Fruit fly (Drosophila melanogaster) whole organism, prepupa: ENCODE measurements around the gene Cyp4d21.
A peak's percentile ranks its signal among the peaks of the same experiment; 100 is the strongest.

ENCODE experiments used
- Blimp-1 ChIP-seq: fragments of 200-800 bp; sonication (Bioruptor generic); optimal IDR thresholded peaks from 3 replicates; lab custom pipeline; 2017; ENCODE audit warnings: missing biosample characterization, missing genetic modification characterization, mild to moderate bottlenecking, moderate library complexity, missing genetic modification reagents
- CG10669 ChIP-seq: fragments of 200-800 bp; sonication (Bioruptor generic); optimal IDR thresholded peaks from 3 replicates; lab custom pipeline; 2018; ENCODE audit warnings: missing biosample characterization, mild to moderate bottlenecking, missing genetic modification characterization, moderate library complexity
- CG11294 ChIP-seq: fragments of 200-800 bp; sonication (Bioruptor generic); IDR thresholded peaks from 2 replicates; pipeline ENCODE4 v1.3.6; 2022; ENCODE audit warnings: missing biosample characterization, missing genetic modification characterization
- CG15336 ChIP-seq: fragments of 200-800 bp; sonication (Bioruptor generic); IDR thresholded peaks from 2 replicates; pipeline ENCODE4 v1.3.6; 2022; ENCODE audit warnings: missing biosample characterization, missing genetic modification characterization
- CG1621 ChIP-seq: fragments of 200-800 bp; sonication (Bioruptor generic); optimal IDR thresholded peaks from 3 replicates; lab custom pipeline; 2018; ENCODE audit warnings: missing biosample characterization, mild to moderate bottlenecking, missing genetic modification characterization
- CG3032 ChIP-seq: fragments of 200-800 bp; optimal IDR thresholded peaks from 2 replicates; lab custom pipeline; 2019; ENCODE audit warnings: missing biosample characterization, mild to moderate bottlenecking, missing genetic modification characterization, moderate library complexity
- CG31627 ChIP-seq: fragments of 200-800 bp; sonication (Bioruptor generic); optimal IDR thresholded peaks from 3 replicates; lab custom pipeline; 2016; ENCODE audit warnings: missing biosample characterization, missing genetic modification characterization
- CG32006 ChIP-seq: fragments of 200-800 bp; sonication (Bioruptor generic); optimal IDR thresholded peaks from 3 replicates; lab custom pipeline; 2017; ENCODE audit warnings: missing biosample characterization, mild to moderate bottlenecking, missing genetic modification characterization
- CG34406 ChIP-seq: fragments of 200-800 bp; sonication (Bioruptor generic); optimal IDR thresholded peaks from 3 replicates; lab custom pipeline; 2016; ENCODE audit warnings: missing biosample characterization, missing genetic modification characterization
- CG3919 ChIP-seq: fragments of 200-800 bp; sonication (Bioruptor generic); optimal IDR thresholded peaks from 3 replicates; lab custom pipeline; 2016; ENCODE audit warnings: missing biosample characterization, missing genetic modification characterization
- CG4318 ChIP-seq: fragments of 200-800 bp; sonication (Bioruptor generic); optimal IDR thresholded peaks from 3 replicates; lab custom pipeline; 2017; ENCODE audit warnings: missing biosample characterization, mild to moderate bottlenecking, missing genetic modification characterization
- CG6163 ChIP-seq: fragments of 200-800 bp; sonication (Bioruptor generic); IDR thresholded peaks from 3 replicates; pipeline ENCODE4 v1.3.6; 2022; ENCODE audit warnings: missing biosample characterization, missing genetic modification characterization
- CG6276 ChIP-seq: fragments of 200-800 bp; sonication (Bioruptor generic); optimal IDR thresholded peaks from 2 replicates; lab custom pipeline; 2017; ENCODE audit warnings: missing biosample characterization, mild to moderate bottlenecking, missing genetic modification characterization
- CG6792 ChIP-seq: fragments of 200-800 bp; sonication (Bioruptor generic); optimal IDR thresholded peaks from 3 replicates; lab custom pipeline; 2016; ENCODE audit warnings: missing biosample characterization, missing genetic modification characterization
- CG6808 ChIP-seq: fragments of 200-800 bp; sonication (Bioruptor generic); optimal IDR thresholded peaks from 3 replicates; lab custom pipeline; 2017; ENCODE audit warnings: missing biosample characterization, missing genetic modification characterization, mild to moderate bottlenecking, moderate library complexity, missing genetic modification reagents
- CG6854 ChIP-seq: fragments of 200-800 bp; sonication (Bioruptor generic); optimal IDR thresholded peaks from 2 replicates; lab custom pipeline; 2017; ENCODE audit warnings: missing biosample characterization, mild to moderate bottlenecking, missing genetic modification characterization
- CG8119 ChIP-seq: fragments of 200-800 bp; sonication (Bioruptor generic); IDR thresholded peaks from 3 replicates; pipeline ENCODE4 v1.3.6; 2022; ENCODE audit warnings: missing biosample characterization, missing genetic modification characterization
- CG8319 ChIP-seq: fragments of 200-800 bp; sonication (Bioruptor generic); optimal IDR thresholded peaks from 3 replicates; lab custom pipeline; 2016; ENCODE audit warnings: missing biosample characterization, missing genetic modification characterization
- CG9139 ChIP-seq: fragments of 200-800 bp; sonication (Bioruptor generic); optimal IDR thresholded peaks from 3 replicates; lab custom pipeline; 2017; ENCODE audit warnings: missing biosample characterization, mild to moderate bottlenecking, missing genetic modification characterization
- Eip75B ChIP-seq: fragments of 200-800 bp; sonication (Bioruptor generic); optimal IDR thresholded peaks from 3 replicates; lab custom pipeline; 2016; ENCODE audit warnings: missing biosample characterization, missing genetic modification characterization
- Eip78C ChIP-seq: fragments of 200-800 bp; sonication (Bioruptor generic); peaks from one replicate; lab custom pipeline; 2016; ENCODE audit warnings: missing biosample characterization, missing genetic modification characterization
- Ets21C ChIP-seq: fragments of 200-800 bp; sonication (Bioruptor generic); optimal IDR thresholded peaks from 3 replicates; lab custom pipeline; 2016; ENCODE audit warnings: missing biosample characterization, missing genetic modification characterization
- Ets96B ChIP-seq: fragments of 200-800 bp; optimal IDR thresholded peaks from 2 replicates; lab custom pipeline; 2019; ENCODE audit warnings: missing biosample characterization, mild to moderate bottlenecking, missing genetic modification characterization, moderate library complexity
- Gug ChIP-seq: fragments of 200-800 bp; sonication (Bioruptor generic); IDR thresholded peaks from 2 replicates; pipeline ENCODE4 v1.3.6; 2022; ENCODE audit warnings: missing biosample characterization, missing genetic modification characterization
- Hr38 ChIP-seq: sonication (Bioruptor generic); optimal IDR thresholded peaks from 2 replicates; lab custom pipeline; 2016; ENCODE audit warnings: missing biosample characterization, missing genetic modification characterization
- Hr39 ChIP-seq: fragments of 200-800 bp; sonication (Bioruptor generic); optimal IDR thresholded peaks from 2 replicates; lab custom pipeline; 2016; ENCODE audit warnings: missing biosample characterization, missing genetic modification characterization
- Met ChIP-seq: fragments of 200-800 bp; sonication (Bioruptor generic); optimal IDR thresholded peaks from 3 replicates; lab custom pipeline; 2016; ENCODE audit warnings: missing biosample characterization, missing genetic modification characterization
- OdsH ChIP-seq: fragments of 200-800 bp; sonication (Bioruptor generic); optimal IDR thresholded peaks from 3 replicates; lab custom pipeline; 2016; ENCODE audit warnings: missing biosample characterization, missing genetic modification characterization
- Sox14 ChIP-seq: fragments of 200-800 bp; sonication (Bioruptor generic); optimal IDR thresholded peaks from 3 replicates; lab custom pipeline; 2016; ENCODE audit warnings: missing biosample characterization, missing genetic modification characterization
- acj6 ChIP-seq: fragments of 200-800 bp; sonication (Bioruptor generic); optimal IDR thresholded peaks from 3 replicates; lab custom pipeline; 2016; ENCODE audit warnings: missing biosample characterization, missing genetic modification characterization
- dsx ChIP-seq: fragments of 200-800 bp; optimal IDR thresholded peaks from 3 replicates; lab custom pipeline; 2019; ENCODE audit warnings: missing biosample characterization, mild to moderate bottlenecking, missing genetic modification characterization, moderate library complexity; ENCODE audit not compliant: poor library complexity, severe bottlenecking
- eg ChIP-seq: fragments of 200-800 bp; sonication (Bioruptor generic); IDR thresholded peaks from 3 replicates; pipeline ENCODE4 v1.3.6; 2022; ENCODE audit warnings: missing biosample characterization, missing genetic modification characterization
- fd59A ChIP-seq: fragments of 200-800 bp; sonication (Bioruptor generic); optimal IDR thresholded peaks from 2 replicates; lab custom pipeline; 2017; ENCODE audit warnings: missing biosample characterization, mild to moderate bottlenecking, missing genetic modification characterization, missing genetic modification reagents
- fkh ChIP-seq: fragments of 200-800 bp; sonication (Bioruptor generic); optimal IDR thresholded peaks from 3 replicates; lab custom pipeline; 2017; ENCODE audit warnings: missing biosample characterization, mild to moderate bottlenecking, missing genetic modification characterization, moderate library complexity
- lz ChIP-seq: fragments of 200-800 bp; sonication (Bioruptor generic); optimal IDR thresholded peaks from 3 replicates; lab custom pipeline; 2016; ENCODE audit warnings: missing biosample characterization, missing genetic modification characterization
- net ChIP-seq: fragments of 200-800 bp; sonication (Bioruptor generic); optimal IDR thresholded peaks from 3 replicates; lab custom pipeline; 2016; ENCODE audit warnings: missing biosample characterization, missing genetic modification characterization
- pdm3 ChIP-seq: fragments of 200-800 bp; sonication (Bioruptor generic); optimal IDR thresholded peaks from 3 replicates; lab custom pipeline; 2016; ENCODE audit warnings: missing biosample characterization, missing genetic modification characterization
- ss ChIP-seq, 2 experiments: fragments of 200-800 bp; sonication (Bioruptor generic); optimal IDR thresholded peaks; 2 replicates in 1 of 2; 3 replicates in 1 of 2; lab custom pipeline; 2017 to 2018; ENCODE audit warnings: mild to moderate bottlenecking in 2 of 2, missing biosample characterization in 2 of 2, missing genetic modification characterization in 2 of 2, moderate library complexity in 1 of 2
- topi ChIP-seq: fragments of 200-800 bp; sonication (Bioruptor generic); optimal IDR thresholded peaks from 3 replicates; lab custom pipeline; 2016; ENCODE audit warnings: missing biosample characterization, missing genetic modification characterization

The Cyp4d21 gene

DNA sequence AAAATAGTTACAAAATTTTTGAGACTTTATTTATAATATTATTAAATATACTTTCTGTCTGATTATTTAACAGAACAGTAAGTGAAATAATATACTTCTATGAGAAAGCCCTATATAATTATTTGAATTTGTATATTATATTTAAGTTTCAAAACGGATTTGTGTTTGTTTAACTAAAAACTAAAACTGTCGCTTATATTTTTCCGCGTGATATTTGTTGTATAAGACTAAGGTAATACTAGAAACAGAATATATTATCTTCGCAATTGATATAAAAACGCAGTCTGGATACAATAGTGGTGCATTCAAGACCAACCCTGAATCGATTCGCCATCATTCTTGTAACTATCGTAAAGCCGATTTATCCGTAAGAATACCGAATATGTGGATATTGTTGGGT is at the start of gene Cyp4d21:
Gene Cyp4d21 (plus strand): TSS at position 301 of the 400 bp plus-strand sequence.
- TF ChIP-seq dsx (GFP tag; lab: Kevin White, UChicago) (no peak), Eip75B (GFP tag; lab: Kevin White, UChicago) (no peak), CG8319 (no peak), Eip78C (GFP tag; lab: Kevin White, UChicago) (no peak), Gug (GFP tag; lab: Robert Waterston, UW) (no peak), CG10669 (no peak), CG6792 (no peak), lz (GFP tag; lab: Kevin White, UChicago) (no peak), CG34406 (GFP tag; lab: Kevin White, UChicago) (no peak)

DNA sequence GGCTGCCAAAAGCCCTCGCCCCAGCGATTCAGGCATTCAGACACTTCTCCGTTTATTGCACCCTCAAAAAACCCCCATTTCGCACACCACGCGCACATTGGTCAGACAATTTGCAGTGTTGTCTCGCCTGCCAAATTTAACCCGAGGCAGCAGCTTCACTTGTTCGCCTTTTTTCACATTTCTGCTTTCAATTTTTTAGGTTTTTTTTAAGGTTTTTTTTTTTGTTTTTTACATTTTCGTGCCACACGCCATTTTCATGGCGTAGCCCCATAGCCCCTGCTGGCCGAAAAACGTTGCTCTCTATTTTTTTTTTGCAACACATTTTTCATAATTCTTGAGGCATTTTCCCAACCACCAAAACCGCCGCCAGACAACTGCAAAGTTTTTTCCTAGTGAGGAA is 45.9 kb upstream of the Cyp4d21 start:
- TF ChIP-seq CG9139 (GFP tag; lab: Kevin White, UChicago): no peak
- no peak for TF ChIP-seq Met (GFP tag; lab: Kevin White, UChicago)
- TF ChIP-seq CG11294 (GFP tag; lab: Robert Waterston, UW): 0 out of 2 replicates have a peak, but pooled peaks have one; percentile 9
- no peak for TF ChIP-seq CG6808 (GFP tag; lab: Kevin White, UChicago)
- peak in 1 of 2 experiments; percentile 29 for TF ChIP-seq ss (GFP tag; optimal IDR thresholded peaks at IDR 0.05; lab: Kevin White, UChicago)
- peak; percentile 69; the same call in 2 of the 3 replicates for TF ChIP-seq eg (GFP tag; lab: Robert Waterston, UW)
- peak; percentile 9 for TF ChIP-seq CG6276 (GFP tag; lab: Kevin White, UChicago)
- TF ChIP-seq acj6 (GFP tag; lab: Kevin White, UChicago): no peak
- TF ChIP-seq CG3919 (GFP tag; lab: Kevin White, UChicago): no peak
- TF ChIP-seq CG6854 (GFP tag; lab: Kevin White, UChicago): no peak
- no peak for TF ChIP-seq CG4318 (GFP tag; lab: Kevin White, UChicago)
- TF ChIP-seq OdsH (GFP tag; lab: Kevin White, UChicago): no peak
- no peak for TF ChIP-seq Blimp-1 (GFP tag; lab: Kevin White, UChicago)
- no peak for TF ChIP-seq CG10669
- TF ChIP-seq Sox14 (GFP tag; lab: Kevin White, UChicago): no peak
- TF ChIP-seq topi (GFP tag; lab: Kevin White, UChicago): no peak
- no peak for TF ChIP-seq CG1621
- no peak for TF ChIP-seq CG32006 (GFP tag; lab: Kevin White, UChicago)
- no peak for TF ChIP-seq CG8319
- no peak for TF ChIP-seq Hr39 (GFP tag; lab: Kevin White, UChicago)
- peak; percentile 40; the same call in 1 of the 3 replicates for TF ChIP-seq CG6163 (GFP tag; lab: Robert Waterston, UW)
- peak; percentile 11 for TF ChIP-seq net (GFP tag; lab: Kevin White, UChicago)
- TF ChIP-seq Ets96B (tag; lab: Kevin White, UChicago): no peak
- no peak for TF ChIP-seq dsx (GFP tag; lab: Kevin White, UChicago)
- TF ChIP-seq fkh (GFP tag; lab: Kevin White, UChicago): no peak
- no peak; the same call in none of the 2 replicates for TF ChIP-seq CG15336 (GFP tag; lab: Robert Waterston, UW)
- TF ChIP-seq lz (GFP tag; lab: Kevin White, UChicago): no peak
- peak; percentile 53 for TF ChIP-seq CG8119 (GFP tag; lab: Robert Waterston, UW)
- TF ChIP-seq Gug (GFP tag; lab: Robert Waterston, UW): 0 out of 2 replicates have a peak, but pooled peaks have one; percentile 29
- no peak for TF ChIP-seq pdm3
- TF ChIP-seq Hr38 (GFP tag; lab: Kevin White, UChicago): no peak
- TF ChIP-seq CG34406 (GFP tag; lab: Kevin White, UChicago): no peak
- no peak for TF ChIP-seq CG6792
- TF ChIP-seq CG31627 (GFP tag; lab: Kevin White, UChicago): no peak
- TF ChIP-seq CG3032 (tag; lab: Kevin White, UChicago): no peak
- TF ChIP-seq Ets21C (GFP tag; lab: Kevin White, UChicago): no peak
- TF ChIP-seq fd59A (GFP tag; lab: Kevin White, UChicago): no peak
- TF ChIP-seq, all 60 proteins: peak for 8
